Fruit fly (Drosophila melanogaster) whole organism, wandering third instar larva: ENCODE measurements around the gene Grl62a.

Experiments
- Dfd ChIP-seq: fragments of >200 bp; optimal IDR thresholded peaks from 2 replicates; lab custom pipeline; 2017; ENCODE audit warnings: missing biosample characterization, missing genetic modification characterization
- Hr78 ChIP-seq: fragments of >200 bp; optimal IDR thresholded peaks from 2 replicates; lab custom pipeline; 2017; ENCODE audit warnings: missing biosample characterization, missing genetic modification characterization
- Hr83 ChIP-seq: fragments of 200-300 bp; sonication (Bioruptor generic); optimal IDR thresholded peaks from 2 replicates; lab custom pipeline; 2016; ENCODE audit warnings: missing biosample characterization, mild to moderate bottlenecking, missing genetic modification characterization, moderate library complexity; ENCODE audit not compliant: poor library complexity, severe bottlenecking
- Myc ChIP-seq: fragments of >200 bp; optimal IDR thresholded peaks from 2 replicates; lab custom pipeline; 2017
- N ChIP-seq: fragments of >200 bp; optimal IDR thresholded peaks from 2 replicates; lab custom pipeline; 2018; ENCODE audit warnings: missing biosample characterization, missing external identifiers, missing genetic modification characterization
- Rel ChIP-seq, 2 experiments: fragments of 200-800 bp; sonication (Bioruptor generic) in 1 of 2; optimal IDR thresholded peaks; 2 replicates in 1 of 2; 3 replicates in 1 of 2; lab custom pipeline; 2016 to 2019; ENCODE audit warnings: mild to moderate bottlenecking in 2 of 2, missing biosample characterization in 2 of 2, missing genetic modification characterization in 2 of 2, moderate library complexity in 1 of 2
- brk ChIP-seq: fragments of 200-800 bp; sonication (Bioruptor generic); optimal IDR thresholded peaks from 2 replicates; lab custom pipeline; 2016; ENCODE audit warnings: missing biosample characterization, mild to moderate bottlenecking, missing genetic modification characterization
- dsf ChIP-seq: sonication (Bioruptor generic); optimal IDR thresholded peaks from 2 replicates; lab custom pipeline; 2016; ENCODE audit warnings: missing biosample characterization, missing genetic modification characterization, borderline replicate concordance
- fru ChIP-seq: fragments of 200-800 bp; sonication (Bioruptor generic); optimal IDR thresholded peaks from 3 replicates; lab custom pipeline; 2016; ENCODE audit warnings: missing biosample characterization, mild to moderate bottlenecking, missing genetic modification characterization
- psq ChIP-seq: fragments of 200-800 bp; sonication (Bioruptor generic); optimal IDR thresholded peaks from 3 replicates; lab custom pipeline; 2017; ENCODE audit warnings: missing biosample characterization, mild to moderate bottlenecking, missing genetic modification characterization, moderate library complexity

DNA sequence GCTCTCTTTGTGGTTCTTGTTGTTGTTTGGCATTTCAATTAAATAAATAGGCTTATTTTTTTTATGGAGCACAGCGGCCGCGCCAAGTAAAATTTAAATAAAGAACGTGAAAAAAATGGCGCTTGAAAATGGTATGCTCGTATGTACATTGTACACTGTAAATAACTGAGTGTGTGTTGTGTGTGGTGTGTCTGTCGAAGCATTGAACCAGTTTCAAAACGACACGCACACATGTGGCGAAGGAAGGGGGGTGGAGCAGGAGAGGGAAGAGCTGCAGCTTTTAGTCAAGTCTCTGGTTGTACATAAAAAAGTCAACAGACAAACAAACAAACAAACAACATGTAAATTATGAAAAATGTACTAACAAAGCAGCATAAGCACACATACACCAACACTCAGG lies 17.0 kb downstream of the Grl62a start:
- TF ChIP-seq Dfd (GFP tag; lab: Kevin White, UChicago), result no peak
- TF ChIP-seq Rel (GFP tag; optimal IDR thresholded peaks at IDR 0.05; lab: Kevin White, UChicago), result no peak
- no peak for TF ChIP-seq Rel (tag; optimal IDR thresholded peaks at IDR 0.05; lab: Kevin White, UChicago)
- no peak for TF ChIP-seq psq (GFP tag; lab: Kevin White, UChicago)
- no peak for TF ChIP-seq brk (GFP tag; lab: Kevin White, UChicago)
- no peak for TF ChIP-seq dsf (GFP tag; lab: Kevin White, UChicago)
- no peak for TF ChIP-seq Hr78 (GFP tag; lab: Kevin White, UChicago)
- TF ChIP-seq N, result no peak
- no peak for TF ChIP-seq Hr83 (GFP tag; lab: Kevin White, UChicago)
- TF ChIP-seq Myc (lab: Kevin White, UChicago), result no peak
- TF ChIP-seq fru (GFP tag; lab: Kevin White, UChicago), result no peak
